Worm (Caenorhabditis elegans): ENCODE measurements around the gene twk-28.

- TF ChIP-seq snpc-4 (tag; optimal IDR thresholded peaks at IDR 0.05) (no peak), nhr-76 (tag; optimal IDR thresholded peaks at IDR 0.05) (no peak), lsy-2 (tag; optimal IDR thresholded peaks at IDR 0.05) (no peak), mep-1 (tag; optimal IDR thresholded peaks at IDR 0.05) (no peak), cnd-1 (tag; optimal IDR thresholded peaks at IDR 0.05) (peak; percentile 40), mls-2 (tag; optimal IDR thresholded peaks at IDR 0.05) (no peak), unc-39 (tag; optimal IDR thresholded peaks at IDR 0.05) (no peak), ztf-11 (tag; optimal IDR thresholded peaks at IDR 0.05) (no peak)
Observed at ce11 chrX:4254782-4255181, 24.4 kb downstream of the twk-28 start, which contains the start of gene taf-11.1.
